Worm (Caenorhabditis elegans) whole organism, early embryonic: ENCODE data around the gene F58A3.3.

Experiments
- B0310.2 ChIP-seq: sonication (generic microtip); optimal IDR thresholded peaks from 2 replicates; lab custom pipeline; 2016; ENCODE audit warnings: mild to moderate bottlenecking, missing genetic modification characterization, missing compliant biosample characterization
- F13C5.2 ChIP-seq: sonication (generic microtip); optimal IDR thresholded peaks from 2 replicates; lab custom pipeline; 2017; ENCODE audit warnings: mild to moderate bottlenecking, missing genetic modification characterization, inconsistent platforms, missing compliant biosample characterization
- aly-1 ChIP-seq: sonication (generic microtip); optimal IDR thresholded peaks from 2 replicates; lab custom pipeline; 2016; ENCODE audit warnings: missing genetic modification characterization, missing compliant biosample characterization
- ama-1 ChIP-seq: fragments of 150-350 bp; optimal IDR thresholded peaks from 2 replicates; lab custom pipeline; 2014
- ceh-13 ChIP-seq: fragments of 200-800 bp; sonication (Bioruptor generic); optimal IDR thresholded peaks from 2 replicates; lab custom pipeline; 2018; ENCODE audit warnings: mild to moderate bottlenecking, missing genetic modification characterization, missing compliant biosample characterization
- ceh-36 ChIP-seq: sonication (generic microtip); optimal IDR thresholded peaks from 2 replicates; lab custom pipeline; 2016; ENCODE audit warnings: missing genetic modification characterization, inconsistent platforms, missing compliant biosample characterization
- ets-7 ChIP-seq: sonication (generic microtip); optimal IDR thresholded peaks from 2 replicates; lab custom pipeline; 2016; ENCODE audit warnings: missing genotype, missing genetic modification characterization, missing compliant biosample characterization
- flt-1 ChIP-seq: fragments of 200-800 bp; sonication (Bioruptor generic); IDR thresholded peaks from 2 replicates; pipeline ENCODE4 v1.3.6; 2022; ENCODE audit warnings: missing genetic modification characterization, missing compliant biosample characterization
- hmbx-1 ChIP-seq: sonication (generic microtip); optimal IDR thresholded peaks from 2 replicates; lab custom pipeline; 2016; ENCODE audit warnings: mild to moderate bottlenecking, missing genetic modification characterization, missing compliant biosample characterization
- hmg-4 ChIP-seq: fragments of 200-800 bp; sonication (Bioruptor generic); optimal IDR thresholded peaks from 2 replicates; lab custom pipeline; 2018; ENCODE audit warnings: mild to moderate bottlenecking, missing genetic modification characterization, missing compliant biosample characterization
- hnd-1 ChIP-seq: sonication (generic microtip); optimal IDR thresholded peaks from 2 replicates; lab custom pipeline; 2016; ENCODE audit warnings: missing genetic modification characterization, missing compliant biosample characterization
- pes-1 ChIP-seq: fragments of 200-800 bp; sonication (Bioruptor generic); IDR thresholded peaks from 2 replicates; pipeline ENCODE4 v1.3.6; 2022; ENCODE audit warnings: missing genetic modification reagents, missing genetic modification characterization, missing compliant biosample characterization
- scrt-1 ChIP-seq: fragments of 200-800 bp; sonication (Bioruptor generic); IDR thresholded peaks from 2 replicates; pipeline ENCODE4 v1.3.6; 2022; ENCODE audit warnings: missing genetic modification characterization, missing compliant biosample characterization
- sea-1 ChIP-seq: fragments of 200-800 bp; sonication (Bioruptor generic); conservative IDR thresholded peaks from 2 replicates; pipeline ENCODE4 v1.3.6; 2022; ENCODE audit warnings: missing genetic modification characterization, missing compliant biosample characterization
- tbx-11 ChIP-seq: fragments of 200-800 bp; sonication (Bioruptor generic); IDR thresholded peaks from 2 replicates; pipeline ENCODE4 v1.3.6; 2022; ENCODE audit warnings: missing genetic modification characterization, missing compliant biosample characterization
- tbx-37 ChIP-seq: fragments of 200-800 bp; sonication (Bioruptor generic); conservative IDR thresholded peaks from 2 replicates; pipeline ENCODE4 v1.3.6; 2022; ENCODE audit warnings: missing genetic modification reagents, missing genetic modification characterization, missing compliant biosample characterization
- tra-4 ChIP-seq: sonication (generic microtip); optimal IDR thresholded peaks from 2 replicates; lab custom pipeline; 2017; ENCODE audit warnings: missing genetic modification characterization, missing compliant biosample characterization

The F58A3.3 gene

DNA sequence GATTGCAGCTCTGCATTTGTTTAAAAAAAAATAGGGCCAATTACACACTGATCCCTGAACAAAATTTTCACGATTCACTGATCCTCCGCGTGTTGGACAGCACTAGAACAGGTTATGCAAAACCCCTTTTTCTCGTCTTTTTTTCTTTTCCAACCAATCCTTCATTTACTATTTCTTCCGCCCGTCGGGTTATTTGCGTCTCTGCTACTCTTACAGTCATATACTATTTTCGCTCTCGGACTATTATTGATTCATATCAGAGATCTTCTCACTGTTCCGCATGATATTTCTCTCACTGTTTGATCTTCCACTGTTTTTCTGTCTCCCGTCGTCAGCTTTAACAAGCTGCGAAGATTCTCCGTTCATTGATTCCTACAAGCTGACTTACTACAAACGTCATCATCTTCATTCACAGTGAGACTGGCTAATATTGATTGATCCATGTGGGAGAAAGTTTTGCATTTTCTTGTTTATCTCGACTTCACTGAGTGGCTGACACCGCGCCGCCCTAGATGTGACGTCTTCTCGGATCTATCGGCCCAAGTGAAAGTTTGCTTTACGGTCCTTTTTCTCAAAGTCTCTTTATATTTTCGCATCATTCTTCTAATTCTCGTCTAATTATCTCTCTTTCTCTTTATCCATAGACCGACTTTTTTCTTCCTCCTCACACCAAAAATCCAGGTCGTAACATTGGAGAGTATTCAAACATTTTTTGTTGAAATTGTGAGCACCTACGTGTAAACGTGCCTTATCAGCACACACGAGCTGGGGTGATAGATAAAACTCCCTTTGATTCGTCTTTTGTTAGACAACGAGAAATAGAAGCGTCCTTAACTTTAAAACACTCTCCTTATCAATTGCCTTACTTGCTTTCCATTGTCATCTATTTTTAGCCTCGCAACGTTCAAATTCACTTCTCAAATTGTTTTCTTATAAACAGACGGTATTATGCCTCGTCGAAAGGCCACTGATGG is 24.0 kb downstream of the F58A3.3 start:
- TF ChIP-seq hnd-1 (tag; lab: Kevin White, UChicago): no peak

DNA sequence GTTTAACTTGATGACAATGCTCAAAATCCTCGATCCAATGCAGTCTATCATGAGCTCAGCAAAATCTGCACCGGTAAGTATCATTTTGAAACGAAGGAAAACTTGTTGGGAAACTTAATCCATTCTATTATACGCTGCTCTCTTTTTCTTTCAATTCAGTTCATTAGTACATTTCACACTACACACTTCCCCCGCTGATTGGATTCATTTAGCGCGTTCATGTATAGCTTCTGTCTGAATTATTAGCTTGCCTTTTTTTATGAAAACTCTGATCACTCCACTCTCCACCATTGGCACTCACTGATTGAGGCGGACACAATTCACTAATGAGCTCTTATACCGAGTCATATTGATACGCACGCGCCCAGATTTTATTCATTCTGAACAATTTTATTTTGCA is 25.8 kb downstream of the F58A3.3 start:
- no peak for TF ChIP-seq aly-1 (tag; lab: Kevin White, UChicago)
- TF ChIP-seq hmbx-1 (tag; lab: Kevin White, UChicago): no peak
- no peak for TF ChIP-seq ceh-13 (GFP tag; lab: Kevin White, UChicago)
- no peak for TF ChIP-seq F13C5.2 (tag; lab: Kevin White, UChicago)
- TF ChIP-seq hnd-1 (tag; lab: Kevin White, UChicago): no peak
- no peak for TF ChIP-seq pes-1 (GFP tag; lab: Robert Waterston, UW)
- no peak for TF ChIP-seq tra-4 (tag; lab: Kevin White, UChicago)
- no peak for TF ChIP-seq B0310.2
- TF ChIP-seq sea-1 (GFP tag; lab: Robert Waterston, UW): no peak
- no peak for TF ChIP-seq ceh-36 (tag; lab: Kevin White, UChicago)

DNA sequence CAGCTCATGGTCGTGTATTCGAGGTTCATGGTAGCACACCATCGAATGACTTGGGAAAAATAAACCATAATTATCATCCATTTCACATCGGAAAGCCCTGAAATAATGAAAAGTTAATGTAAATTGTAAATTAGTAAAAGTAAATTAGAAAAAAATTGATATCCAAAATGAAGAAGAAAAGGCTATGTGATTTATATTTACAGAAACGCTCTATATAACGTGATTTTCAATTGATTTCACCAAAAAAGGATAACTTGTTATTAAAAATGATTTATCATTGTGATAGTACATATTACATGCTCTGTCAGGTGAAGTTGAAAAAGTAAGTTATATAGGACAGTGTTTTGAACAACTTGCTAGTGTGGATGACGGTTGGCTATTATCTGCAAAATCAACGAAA is 30.3 kb downstream of the F58A3.3 start, which contains the start of gene C09F12.3:
C09F12.3 (minus strand) TSS at position 101 of the 400 bp plus-strand sequence.
- no peak for TF ChIP-seq F13C5.2 (tag; lab: Kevin White, UChicago)
- TF ChIP-seq hmg-4: no peak
- TF ChIP-seq hnd-1 (tag; lab: Kevin White, UChicago): no peak
- no peak for TF ChIP-seq ets-7 (tag; lab: Kevin White, UChicago)
- TF ChIP-seq hmbx-1 (tag; lab: Kevin White, UChicago): no peak
- TF ChIP-seq pes-1 (GFP tag; lab: Robert Waterston, UW): no peak
- TF ChIP-seq sea-1 (GFP tag; lab: Robert Waterston, UW): no peak
- no peak for TF ChIP-seq B0310.2
- no peak for TF ChIP-seq tbx-11
- no peak for TF ChIP-seq ceh-36 (tag; lab: Kevin White, UChicago)
- no peak for TF ChIP-seq scrt-1 (GFP tag; lab: Robert Waterston, UW)
- TF ChIP-seq flt-1: no peak
- no peak for TF ChIP-seq tra-4 (tag; lab: Kevin White, UChicago)
- no peak for TF ChIP-seq aly-1 (tag; lab: Kevin White, UChicago)
- TF ChIP-seq ceh-13 (GFP tag; lab: Kevin White, UChicago): no peak
- TF ChIP-seq tbx-37 (GFP tag; lab: Robert Waterston, UW): no peak

DNA sequence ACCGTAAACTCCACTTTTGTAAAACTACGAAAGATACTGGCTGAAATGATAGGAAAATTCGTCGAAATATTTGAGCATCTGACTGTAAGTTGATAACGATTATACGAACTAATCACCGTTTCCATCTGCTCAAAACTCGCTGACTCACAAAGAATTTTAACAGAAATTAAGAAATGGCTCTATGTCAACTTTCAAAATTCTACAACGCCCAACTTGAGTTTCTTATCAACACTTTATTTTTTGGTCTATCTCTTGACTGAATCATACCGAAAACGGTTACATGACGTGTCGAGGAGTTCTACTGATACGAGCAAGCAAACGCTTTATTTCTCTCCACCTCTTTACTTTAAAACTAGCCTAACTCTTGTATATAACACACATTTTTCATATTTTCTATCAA is 34.7 kb downstream of the F58A3.3 start, which contains the start of gene clc-1:
clc-1 (plus strand) TSS at position 264 of the 400 bp plus-strand sequence.
- TF ChIP-seq flt-1: no peak
- no peak for TF ChIP-seq B0310.2
- no peak for TF ChIP-seq hnd-1 (tag; lab: Kevin White, UChicago)
- no peak for TF ChIP-seq tra-4 (tag; lab: Kevin White, UChicago)
- TF ChIP-seq hmbx-1 (tag; lab: Kevin White, UChicago): no peak

DNA sequence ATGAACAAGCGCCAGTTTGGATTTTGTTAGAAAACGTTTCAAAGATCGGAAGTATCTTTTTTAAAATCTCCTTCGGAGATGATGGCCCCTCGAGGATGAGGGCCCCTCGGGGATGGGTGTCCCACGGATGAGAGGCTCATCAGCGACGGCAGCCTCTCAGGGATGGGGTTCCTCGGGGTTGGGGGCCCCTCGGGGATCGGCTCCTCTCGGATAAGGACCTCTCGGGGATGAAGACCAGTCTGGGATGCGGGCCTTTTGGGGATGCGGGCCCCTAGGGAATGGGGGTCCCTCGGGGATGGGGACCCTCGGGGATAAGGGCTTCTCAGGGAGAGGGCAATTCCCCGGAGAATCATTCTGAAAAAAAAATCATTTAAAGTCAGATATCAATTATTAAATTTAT is 37.9 kb downstream of the F58A3.3 start:
- TF ChIP-seq ets-7 (tag; lab: Kevin White, UChicago) (no peak), ceh-13 (GFP tag; lab: Kevin White, UChicago) (no peak), scrt-1 (GFP tag; lab: Robert Waterston, UW) (no peak; the same call in 1 of the 2 replicates), sea-1 (GFP tag; lab: Robert Waterston, UW) (no peak), hnd-1 (tag; lab: Kevin White, UChicago) (no peak)

DNA sequence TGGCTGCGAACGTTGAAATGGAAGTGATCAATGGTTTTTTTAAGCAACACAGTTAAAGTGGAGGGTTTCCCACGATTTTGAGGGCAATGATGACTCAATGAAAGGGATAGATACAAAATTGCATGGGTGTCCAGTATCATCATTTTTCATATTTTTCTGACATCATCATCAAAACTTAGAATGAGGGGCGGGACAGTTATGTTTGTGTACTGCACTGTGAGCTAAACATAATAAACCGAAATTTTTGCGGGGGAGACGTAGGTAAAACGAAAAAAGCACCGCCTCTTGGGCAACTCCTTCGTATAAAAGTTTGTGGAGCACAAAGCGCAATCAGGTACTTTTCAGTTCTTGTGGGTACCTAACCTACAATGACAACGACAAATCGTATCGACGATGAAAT is 41.2 kb downstream of the F58A3.3 start, which contains the start of gene C09F12.2:
C09F12.2 (plus strand) TSS at position 301 of the 400 bp plus-strand sequence.
- TF ChIP-seq ama-1 (lab: Kevin White, UChicago): no peak
- no peak for TF ChIP-seq hmg-4

DNA sequence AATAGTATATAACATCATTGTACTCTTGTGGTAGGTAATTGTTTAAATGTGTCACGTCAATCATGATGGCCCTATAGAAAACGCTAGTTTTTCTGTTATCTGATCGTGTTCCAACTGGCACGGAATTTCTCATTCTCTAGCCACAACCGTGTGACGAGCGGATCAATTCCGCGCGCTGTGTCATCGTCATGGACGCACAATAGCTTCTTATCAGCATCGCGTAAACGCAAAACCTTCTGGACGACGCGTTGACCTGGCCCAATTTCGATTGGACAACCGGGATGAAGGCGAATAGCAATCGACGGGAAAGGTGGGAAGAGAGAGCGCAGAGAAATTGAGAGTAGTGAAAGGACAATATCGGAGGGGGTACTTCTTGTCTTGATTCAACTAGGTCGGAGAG is 44.6 kb downstream of the F58A3.3 start, which contains the start of gene lpr-3:
lpr-3 (plus strand) TSS at position 374 of the 400 bp plus-strand sequence.
- 0 out of 2 replicates have a peak, but pooled peaks have one; percentile 21 for TF ChIP-seq sea-1 (GFP tag; lab: Robert Waterston, UW)
- TF ChIP-seq ceh-36 (tag; lab: Kevin White, UChicago): no peak
- peak; percentile 34 for TF ChIP-seq hmg-4

DNA sequence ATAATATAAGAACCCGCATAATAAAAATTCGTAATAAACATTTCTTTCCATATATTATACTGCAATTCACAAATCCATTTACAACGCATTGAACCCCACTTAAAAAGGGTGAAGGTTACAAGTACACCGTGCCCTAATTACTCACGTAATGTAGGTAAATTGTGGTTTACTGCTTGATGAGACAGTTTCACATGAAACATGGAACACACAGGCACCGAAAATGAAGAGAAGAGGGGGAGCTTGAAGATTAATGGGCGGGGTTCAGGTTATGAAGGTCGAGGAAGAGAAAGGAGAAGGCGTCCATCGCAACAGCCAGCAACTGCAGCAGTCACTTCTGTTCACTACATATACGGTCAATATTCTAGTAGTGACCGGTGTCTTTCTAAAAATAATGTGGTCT is 47.3 kb downstream of the F58A3.3 start, which contains the start of gene lpr-6:
lpr-6 (plus strand) TSS at position 251 of the 400 bp plus-strand sequence.
- TF ChIP-seq tbx-11 (no peak), F13C5.2 (tag; lab: Kevin White, UChicago) (no peak), flt-1 (no peak), ceh-13 (GFP tag; lab: Kevin White, UChicago) (no peak), B0310.2 (no peak), ets-7 (tag; lab: Kevin White, UChicago) (no peak), hmbx-1 (tag; lab: Kevin White, UChicago) (no peak), sea-1 (GFP tag; lab: Robert Waterston, UW) (no peak), tra-4 (tag; lab: Kevin White, UChicago) (no peak), aly-1 (tag; lab: Kevin White, UChicago) (no peak), hnd-1 (tag; lab: Kevin White, UChicago) (no peak), ceh-36 (tag; lab: Kevin White, UChicago) (no peak)
